Fruit fly (Drosophila melanogaster) whole organism, embryonic: ENCODE data around the gene CG13454.

Experiments used
- Aef1 ChIP-seq: fragments of 200-800 bp; sonication (Bioruptor generic); IDR thresholded peaks from 3 replicates; pipeline ENCODE4 v1.3.6; 2022; ENCODE audit warnings: missing biosample characterization, missing genetic modification characterization
- CG10321 ChIP-seq: fragments of 200-800 bp; sonication (Bioruptor generic); IDR thresholded peaks from 2 replicates; pipeline ENCODE4 v1.3.6; 2022; ENCODE audit warnings: missing biosample characterization, missing genetic modification characterization
- CG11504 ChIP-seq: fragments of 200-800 bp; sonication (Bioruptor generic); optimal IDR thresholded peaks from 3 replicates; lab custom pipeline; 2019; ENCODE audit warnings: missing biosample characterization, mild to moderate bottlenecking, missing genetic modification characterization, moderate library complexity
- CG13894 ChIP-seq: fragments of 200-800 bp; sonication (Bioruptor generic); optimal IDR thresholded peaks from 3 replicates; lab custom pipeline; 2018; ENCODE audit warnings: missing biosample characterization, mild to moderate bottlenecking, missing genetic modification characterization, moderate library complexity
- CG15479 ChIP-seq: fragments of 200-800 bp; sonication (Bioruptor generic); optimal IDR thresholded peaks from 3 replicates; lab custom pipeline; 2019; ENCODE audit warnings: missing biosample characterization, mild to moderate bottlenecking, missing genetic modification characterization, moderate library complexity
- CG1832 ChIP-seq: fragments of 200-800 bp; sonication (Bioruptor generic); optimal IDR thresholded peaks from 2 replicates; lab custom pipeline; 2017; ENCODE audit warnings: missing biosample characterization, mild to moderate bottlenecking, missing genetic modification characterization, inconsistent platforms
- CG2199 ChIP-seq: fragments of 200-800 bp; sonication (Bioruptor generic); IDR thresholded peaks from 3 replicates; pipeline ENCODE4 v1.3.6; 2022; ENCODE audit warnings: missing biosample characterization, missing genetic modification characterization
- CG31441 ChIP-seq: fragments of 200-800 bp; sonication (Bioruptor generic); IDR thresholded peaks from 2 replicates; pipeline ENCODE4 v1.3.6; 2022; ENCODE audit warnings: missing biosample characterization, missing genetic modification characterization
- CG3163 ChIP-seq: fragments of 200-800 bp; sonication (Bioruptor generic); optimal IDR thresholded peaks from 3 replicates; lab custom pipeline; 2016; ENCODE audit warnings: missing biosample characterization, missing genetic modification characterization
- CG32772 ChIP-seq: fragments of 200-800 bp; sonication (Bioruptor generic); IDR thresholded peaks from 2 replicates; pipeline ENCODE4 v1.3.6; 2022; ENCODE audit warnings: missing biosample characterization, missing genetic modification characterization
- CG33557 ChIP-seq: fragments of 200-800 bp; sonication (Bioruptor generic); optimal IDR thresholded peaks from 2 replicates; lab custom pipeline; 2019; ENCODE audit warnings: missing biosample characterization, mild to moderate bottlenecking, missing genetic modification characterization, moderate library complexity
- CG4328 ChIP-seq: fragments of 200-800 bp; sonication (Bioruptor generic); optimal IDR thresholded peaks from 3 replicates; lab custom pipeline; 2017; ENCODE audit warnings: missing biosample characterization, missing genetic modification reagents, missing genetic modification characterization
- CG5180 ChIP-seq: fragments of 200-800 bp; sonication (Bioruptor generic); optimal IDR thresholded peaks from 3 replicates; lab custom pipeline; 2017; ENCODE audit warnings: missing biosample characterization, missing genetic modification characterization, mild to moderate bottlenecking, moderate library complexity, missing genetic modification reagents
- CG6272 ChIP-seq: fragments of 200-800 bp; sonication (Bioruptor generic); IDR thresholded peaks from 2 replicates; pipeline ENCODE4 v1.3.6; 2022; ENCODE audit warnings: missing biosample characterization, missing genetic modification characterization
- CG7745 ChIP-seq: fragments of 200-800 bp; sonication (Bioruptor generic); optimal IDR thresholded peaks from 2 replicates; lab custom pipeline; 2018; ENCODE audit warnings: missing biosample characterization, mild to moderate bottlenecking, missing genetic modification characterization, moderate library complexity
- CG7786 ChIP-seq: fragments of 200-800 bp; sonication (Bioruptor generic); optimal IDR thresholded peaks from 2 replicates; lab custom pipeline; 2016; ENCODE audit warnings: missing biosample characterization, missing genetic modification characterization
- CG8290 ChIP-seq, 3 experiments: fragments of 200-800 bp; sonication (Bioruptor generic); optimal IDR thresholded peaks; 2 replicates each; lab custom pipeline; 2016 to 2019; ENCODE audit warnings: missing biosample characterization in 3 of 3, missing genetic modification characterization in 3 of 3, mild to moderate bottlenecking in 2 of 3, moderate library complexity in 1 of 3
- CG8388 ChIP-seq: fragments of 200-800 bp; sonication (Bioruptor generic); optimal IDR thresholded peaks from 2 replicates; lab custom pipeline; 2019; ENCODE audit warnings: missing biosample characterization, mild to moderate bottlenecking, missing genetic modification characterization, moderate library complexity
- CoRest ChIP-seq: fragments of 200-800 bp; sonication (Bioruptor generic); optimal IDR thresholded peaks from 3 replicates; lab custom pipeline; 2018; ENCODE audit warnings: missing biosample characterization, mild to moderate bottlenecking, missing genetic modification characterization, moderate library complexity
- HHEX ChIP-seq: fragments of 200-800 bp; sonication (Bioruptor generic); optimal IDR thresholded peaks from 3 replicates; lab custom pipeline; 2017; ENCODE audit warnings: missing biosample characterization, mild to moderate bottlenecking, missing genetic modification characterization, missing genetic modification reagents
- Hr78 ChIP-seq, 2 experiments: fragments of 200-800 bp in 1 of 2; fragments of >200 bp in 1 of 2; sonication (Bioruptor generic) in 1 of 2; optimal IDR thresholded peaks; 2 replicates each; lab custom pipeline; 2017 to 2019; ENCODE audit warnings: missing biosample characterization in 2 of 2, missing genetic modification characterization in 2 of 2, mild to moderate bottlenecking in 1 of 2, moderate library complexity in 1 of 2
- Hsf ChIP-seq: fragments of 200-800 bp; sonication (Bioruptor generic); optimal IDR thresholded peaks from 3 replicates; lab custom pipeline; 2016; ENCODE audit warnings: missing biosample characterization, missing genetic modification characterization
- Myb ChIP-seq: fragments of 200-800 bp; sonication (Bioruptor generic); optimal IDR thresholded peaks from 2 replicates; lab custom pipeline; 2016; ENCODE audit warnings: missing biosample characterization, missing genetic modification characterization
- Neu2 ChIP-seq: fragments of 200-800 bp; sonication (Bioruptor generic); optimal IDR thresholded peaks from 3 replicates; lab custom pipeline; 2016; ENCODE audit warnings: missing biosample characterization, missing genetic modification characterization, borderline replicate concordance
- Nf-YB ChIP-seq: fragments of 200-800 bp; sonication (Bioruptor generic); optimal IDR thresholded peaks from 3 replicates; lab custom pipeline; 2019; ENCODE audit warnings: missing biosample characterization, mild to moderate bottlenecking, missing genetic modification characterization, moderate library complexity
- Nf-YC ChIP-seq: fragments of 200-800 bp; optimal IDR thresholded peaks from 3 replicates; lab custom pipeline; 2019; ENCODE audit warnings: missing biosample characterization, mild to moderate bottlenecking, missing genetic modification characterization, moderate library complexity
- Pdp1 ChIP-seq, 2 experiments: fragments of 200-800 bp; sonication (Bioruptor generic); optimal IDR thresholded peaks; 3 replicates each; lab custom pipeline; 2016; ENCODE audit warnings: missing biosample characterization in 2 of 2, missing genetic modification characterization in 2 of 2, mild to moderate bottlenecking in 1 of 2, moderate library complexity in 1 of 2
- Rx ChIP-seq: fragments of 200-800 bp; sonication (Bioruptor generic); IDR thresholded peaks from 2 replicates; pipeline ENCODE4 v1.3.6; 2022; ENCODE audit warnings: missing biosample characterization, missing genetic modification characterization
- Trl ChIP-seq, 3 experiments: fragments of >200 bp in 2 of 3; fragments of 200-800 bp in 1 of 3; sonication (Bioruptor generic) in 1 of 3; optimal IDR thresholded peaks; 2 replicates in 1 of 3; 3 replicates in 2 of 3; lab custom pipeline; 2016 to 2017; ENCODE audit warnings: missing biosample characterization in 1 of 3, missing genetic modification characterization in 1 of 3
- abd-A ChIP-seq: fragments of 200-800 bp; sonication (Bioruptor generic); optimal IDR thresholded peaks from 3 replicates; lab custom pipeline; 2019; ENCODE audit warnings: missing biosample characterization, mild to moderate bottlenecking, missing genetic modification characterization, moderate library complexity
- cg ChIP-seq: fragments of 200-800 bp; sonication (Bioruptor generic); optimal IDR thresholded peaks from 3 replicates; lab custom pipeline; 2019; ENCODE audit warnings: missing biosample characterization, mild to moderate bottlenecking, missing genetic modification characterization, moderate library complexity
- chinmo ChIP-seq: fragments of 200-800 bp; sonication (Bioruptor generic); IDR thresholded peaks from 4 replicates; pipeline ENCODE4 v1.3.6; 2022; ENCODE audit warnings: missing biosample characterization, missing genetic modification characterization; ENCODE audit not compliant: partially characterized antibody
- chm ChIP-seq: fragments of 200-800 bp; sonication (Bioruptor generic); IDR thresholded peaks from 2 replicates; pipeline ENCODE4 v1.3.6; 2022; ENCODE audit warnings: missing biosample characterization, missing genetic modification characterization
- dmrt99B ChIP-seq: fragments of 200-800 bp; sonication (Bioruptor generic); optimal IDR thresholded peaks from 2 replicates; lab custom pipeline; 2018; ENCODE audit warnings: missing biosample characterization, mild to moderate bottlenecking, missing genetic modification characterization, moderate library complexity
- exex ChIP-seq: fragments of 200-800 bp; sonication (Bioruptor generic); optimal IDR thresholded peaks from 4 replicates; lab custom pipeline; 2018; ENCODE audit warnings: missing biosample characterization, mild to moderate bottlenecking, missing genetic modification characterization, moderate library complexity
- insv ChIP-seq, 2 experiments: fragments of 200-800 bp; sonication (Bioruptor generic); optimal IDR thresholded peaks; 3 replicates each; lab custom pipeline; 2016 to 2018; ENCODE audit warnings: missing biosample characterization in 2 of 2, missing genetic modification characterization in 2 of 2
- kah ChIP-seq: fragments of 200-800 bp; sonication (Bioruptor generic); optimal IDR thresholded peaks from 2 replicates; lab custom pipeline; 2018; ENCODE audit warnings: missing biosample characterization, mild to moderate bottlenecking, missing genetic modification characterization
- kni ChIP-seq: fragments of 200-800 bp; sonication (Bioruptor generic); optimal IDR thresholded peaks from 3 replicates; lab custom pipeline; 2017; ENCODE audit warnings: mild to moderate bottlenecking, missing biosample characterization, missing genetic modification reagents, missing genetic modification characterization
- nerfin-1 ChIP-seq: fragments of 200-800 bp; sonication (Bioruptor generic); optimal IDR thresholded peaks from 3 replicates; lab custom pipeline; 2019; ENCODE audit warnings: missing biosample characterization, mild to moderate bottlenecking, missing genetic modification characterization, moderate library complexity
- nom ChIP-seq: fragments of 200-800 bp; sonication (Bioruptor generic); optimal IDR thresholded peaks from 2 replicates; lab custom pipeline; 2017; ENCODE audit warnings: missing biosample characterization, missing genetic modification characterization, mild to moderate bottlenecking, moderate library complexity, missing genetic modification reagents
- otp ChIP-seq: fragments of 200-800 bp; sonication (Bioruptor generic); IDR thresholded peaks from 3 replicates; pipeline ENCODE4, ENCODE4 v1.3.6; 2022; ENCODE audit warnings: missing biosample characterization, missing genetic modification characterization
- peb ChIP-seq: fragments of 200-800 bp; sonication (Bioruptor generic); IDR thresholded peaks from 2 replicates; pipeline ENCODE4 v1.3.6; 2022; ENCODE audit warnings: missing biosample characterization, missing genetic modification characterization
- scrt ChIP-seq: fragments of 200-800 bp; sonication (Bioruptor generic); optimal IDR thresholded peaks from 2 replicates; lab custom pipeline; 2018; ENCODE audit warnings: missing biosample characterization, mild to moderate bottlenecking, missing genetic modification characterization, moderate library complexity
- sens ChIP-seq: fragments of 200-800 bp; sonication (Bioruptor generic); peaks from one replicate; lab custom pipeline; 2016; ENCODE audit warnings: missing biosample characterization, missing genetic modification characterization
- so ChIP-seq: fragments of 200-800 bp; sonication (Bioruptor generic); IDR thresholded peaks from 3 replicates; pipeline ENCODE4 v1.3.6; 2022; ENCODE audit warnings: missing biosample characterization, missing genetic modification characterization
- sqz ChIP-seq: fragments of 200-800 bp; sonication (Bioruptor generic); optimal IDR thresholded peaks from 3 replicates; lab custom pipeline; 2018; ENCODE audit warnings: missing biosample characterization, mild to moderate bottlenecking, missing genetic modification characterization
- yki ChIP-seq: fragments of >200 bp; optimal IDR thresholded peaks from 3 replicates; lab custom pipeline; 2018
- zfh1 ChIP-seq: fragments of 200-800 bp; sonication (Bioruptor generic); IDR thresholded peaks from 3 replicates; pipeline ENCODE4 v1.3.6; 2022; ENCODE audit warnings: missing biosample characterization, missing genetic modification characterization

Gene CG13454

DNA sequence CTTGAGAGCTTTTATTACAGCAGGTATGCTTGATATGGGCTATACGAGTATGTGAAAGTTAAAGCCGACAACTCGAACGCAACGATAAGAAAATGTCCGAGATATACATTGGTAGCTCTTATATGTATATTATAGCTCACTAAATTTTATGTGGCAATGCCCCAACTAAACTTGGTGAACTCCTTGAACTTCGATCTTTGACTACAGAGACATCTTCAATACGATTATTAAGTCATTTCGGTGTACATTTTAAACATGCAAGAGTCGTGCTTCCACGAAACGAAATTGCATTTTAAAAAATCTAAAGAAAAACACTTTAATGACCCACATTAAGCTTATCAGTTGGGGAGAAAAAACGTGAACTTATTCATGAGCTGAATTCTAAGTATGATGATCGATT is 19.7 kb upstream of the CG13454 start:
- no peak for TF ChIP-seq Myb (GFP tag; lab: Kevin White, UChicago)
- TF ChIP-seq CG8388 (GFP tag; lab: Kevin White, UChicago) = no peak
- peak; percentile 70; the same call in 2 of the 3 replicates for TF ChIP-seq CG2199 (GFP tag; lab: Robert Waterston, UW)
- TF ChIP-seq HHEX (GFP tag; lab: Kevin White, UChicago) = no peak
- TF ChIP-seq CG7786 (GFP tag; lab: Kevin White, UChicago) = no peak
- peak in 1 of 2 experiments; percentile 65 for TF ChIP-seq Hr78 (GFP tag; optimal IDR thresholded peaks at IDR 0.05; lab: Kevin White, UChicago)
- peak; percentile 35 for TF ChIP-seq exex (tag; lab: Kevin White, UChicago)

DNA sequence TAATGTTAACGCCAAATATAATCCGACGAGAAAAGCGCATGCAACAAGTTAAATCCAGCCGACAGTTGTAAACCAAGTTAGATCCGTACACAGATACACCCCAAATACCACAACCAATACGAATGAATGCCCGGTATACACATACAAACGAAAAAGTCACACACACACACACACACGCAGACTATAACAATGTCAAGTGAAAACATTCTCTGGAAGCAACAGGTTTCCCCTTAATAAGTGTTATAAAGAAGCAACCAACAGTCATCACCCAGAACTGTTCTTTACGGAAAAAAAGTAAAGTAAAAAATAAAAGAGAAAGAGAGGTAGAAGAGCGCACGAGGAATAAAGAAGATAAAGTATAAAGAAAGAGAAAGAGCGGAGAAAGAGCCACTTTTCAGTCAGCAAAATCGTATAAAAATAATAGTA is 19.0 kb upstream of the CG13454 start:
- TF ChIP-seq Nf-YB = peak; percentile 47
- peak; percentile 5 for TF ChIP-seq CG13894
- TF ChIP-seq peb (GFP tag; lab: Robert Waterston, UW) = no peak
- no peak for TF ChIP-seq Pdp1 (GFP tag; optimal IDR thresholded peaks at IDR 0.05; lab: Kevin White, UChicago)
- TF ChIP-seq kni (GFP tag; lab: Kevin White, UChicago) = peak; percentile 70
- no peak for TF ChIP-seq CG11504 (tag; lab: Kevin White, UChicago)
- TF ChIP-seq zfh1 (GFP tag; lab: Robert Waterston, UW) = 0 out of 3 replicates have a peak, but pooled peaks have one; percentile 16
- peak; percentile 38 for TF ChIP-seq sens (GFP tag; lab: Kevin White, UChicago)
- TF ChIP-seq Trl (optimal IDR thresholded peaks at IDR 0.05; lab: Kevin White, UChicago) = peak; percentile 53 to 57
- TF ChIP-seq Trl (GFP tag; optimal IDR thresholded peaks at IDR 0.05; lab: Kevin White, UChicago) = no peak
- TF ChIP-seq kah = peak; percentile 83
- peak; percentile 42 for TF ChIP-seq Nf-YC (tag; lab: Kevin White, UChicago)
- peak; percentile 53 for TF ChIP-seq nerfin-1 (tag; lab: Kevin White, UChicago)
- peak; percentile 75 for TF ChIP-seq CG3163 (GFP tag; lab: Kevin White, UChicago)
- TF ChIP-seq Aef1 = no peak
- peak; percentile 52 for TF ChIP-seq nom
- no peak for TF ChIP-seq dmrt99B (tag; lab: Kevin White, UChicago)
- peak; percentile 86 for TF ChIP-seq cg
- no peak for TF ChIP-seq Neu2 (GFP tag; lab: Kevin White, UChicago)
- peak; percentile 95 for TF ChIP-seq scrt (GFP tag; lab: Kevin White, UChicago)
- TF ChIP-seq CG5180 (GFP tag; lab: Kevin White, UChicago) = peak; percentile 54
- no peak for TF ChIP-seq so
- no peak for TF ChIP-seq CG4328 (GFP tag; lab: Kevin White, UChicago)
- peak; percentile 56 for TF ChIP-seq sqz (GFP tag; lab: Kevin White, UChicago)
- no peak for TF ChIP-seq insv (GFP tag; optimal IDR thresholded peaks at IDR 0.05; lab: Kevin White, UChicago)
- peak; percentile 56 for TF ChIP-seq abd-A
- no peak for TF ChIP-seq CG6272 (GFP tag; lab: Robert Waterston, UW)

- TF ChIP-seq CG31441 (GFP tag; lab: Robert Waterston, UW) = 0 out of 2 replicates have a peak, but pooled peaks have one; percentile 6
- TF ChIP-seq CG33557 (GFP tag; lab: Kevin White, UChicago) = no peak
- TF ChIP-seq chm (GFP tag; lab: Robert Waterston, UW) = peak; percentile 70; the same call in 1 of the 2 replicates
- TF ChIP-seq CoRest (tag; lab: Kevin White, UChicago) = no peak
- TF ChIP-seq CG1832 = peak; percentile 83
- no peak for TF ChIP-seq Rx (GFP tag; lab: Robert Waterston, UW)
- TF ChIP-seq yki (lab: Kevin White, UChicago) = peak; percentile 70
- no peak for TF ChIP-seq CG15479
- TF ChIP-seq CG8290 (GFP tag; optimal IDR thresholded peaks at IDR 0.05; lab: Kevin White, UChicago) = no peak
- TF ChIP-seq CG8290 (tag; optimal IDR thresholded peaks at IDR 0.05; lab: Kevin White, UChicago) = peak in 1 of 2 experiments; percentile 20
- TF ChIP-seq chinmo (GFP tag; lab: Robert Waterston, UW) = peak; percentile 76; the same call in 1 of the 4 replicates
- TF ChIP-seq otp = no peak
- no peak for TF ChIP-seq Hsf
- TF ChIP-seq CG10321 = peak; percentile 55; the same call in 1 of the 2 replicates
- TF ChIP-seq CG32772 (GFP tag; lab: Robert Waterston, UW) = no peak
- TF ChIP-seq CG7745 (tag; lab: Kevin White, UChicago) = peak; percentile 4
Observed at dm6 chr3L:15535228-15535598, 18.4 kb upstream of the CG13454 start, which contains the start of gene CrebA. Gene CrebA (plus strand): TSS chr3L:15535395.
